Worm (Caenorhabditis elegans): Measurements from ENCODE around the gene rnp-9.

rnp-9 gene

DNA sequence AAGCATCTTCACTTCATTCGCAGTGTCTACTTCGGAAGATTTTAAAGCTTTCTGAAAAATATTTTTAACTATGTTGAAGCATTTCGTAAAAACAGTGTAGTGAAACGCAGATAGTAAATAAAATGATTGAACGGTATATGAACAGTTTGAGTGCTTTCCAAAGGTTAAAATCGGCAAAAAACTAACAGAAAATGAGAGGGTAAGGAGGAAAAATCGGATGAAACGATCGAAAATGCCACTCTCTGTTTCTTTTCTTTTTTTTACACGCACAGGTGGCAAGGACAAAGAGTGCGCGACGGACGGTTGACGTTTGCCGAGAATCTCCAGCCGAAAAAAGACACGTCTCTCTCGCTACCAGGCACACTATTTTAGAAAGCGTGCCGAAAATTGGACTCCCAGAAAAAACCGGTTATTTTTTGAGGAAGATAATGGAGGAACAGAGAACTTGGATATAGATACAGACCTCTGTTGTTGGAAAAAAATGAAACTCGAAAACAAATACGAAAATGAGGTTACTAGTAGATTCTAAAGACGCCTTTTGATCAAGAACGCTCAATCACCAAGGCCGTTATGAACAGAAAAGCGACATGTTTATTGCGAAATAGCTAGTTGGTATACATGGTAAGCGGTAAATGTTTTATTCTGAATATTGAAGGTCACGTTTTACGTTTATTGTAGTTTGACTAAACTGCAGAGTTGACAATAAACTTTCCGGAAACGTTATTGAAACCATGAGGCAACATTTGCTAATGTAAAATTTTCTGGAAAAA lies 27.4 kb downstream of the rnp-9 start, which contains the start of gene myrf-2:
Gene myrf-2 (minus strand): TSS at position 51 of the 770 bp plus-strand sequence.
- TF ChIP-seq pbrm-1 (GFP tag; IDR thresholded peaks at IDR 0.05) (no peak), lin-35 (GFP tag; optimal IDR thresholded peaks at IDR 0.05) (no peak), nfyb-1 (GFP tag; IDR thresholded peaks at IDR 0.05) (no peak), T26A5.8 (tag; optimal IDR thresholded peaks at IDR 0.05) (no peak), snpc-1.3 (tag; optimal IDR thresholded peaks at IDR 0.05; ENCODE audit: insufficient read depth) (no peak), ZK185.1 (tag; optimal IDR thresholded peaks at IDR 0.05; ENCODE audit: poor library complexity, severe bottlenecking) (no peak), cebp-1 (GFP tag; IDR thresholded peaks at IDR 0.05) (peak; percentile 43; the same call in 1 of the 2 replicates), cebp-1 (tag; optimal IDR thresholded peaks at IDR 0.05) (peak; percentile 88), somi-1 (GFP tag; optimal IDR thresholded peaks at IDR 0.05) (no peak), Y53G8AR.9 (GFP tag; conservative IDR thresholded peaks at IDR 0.05) (no peak)

DNA sequence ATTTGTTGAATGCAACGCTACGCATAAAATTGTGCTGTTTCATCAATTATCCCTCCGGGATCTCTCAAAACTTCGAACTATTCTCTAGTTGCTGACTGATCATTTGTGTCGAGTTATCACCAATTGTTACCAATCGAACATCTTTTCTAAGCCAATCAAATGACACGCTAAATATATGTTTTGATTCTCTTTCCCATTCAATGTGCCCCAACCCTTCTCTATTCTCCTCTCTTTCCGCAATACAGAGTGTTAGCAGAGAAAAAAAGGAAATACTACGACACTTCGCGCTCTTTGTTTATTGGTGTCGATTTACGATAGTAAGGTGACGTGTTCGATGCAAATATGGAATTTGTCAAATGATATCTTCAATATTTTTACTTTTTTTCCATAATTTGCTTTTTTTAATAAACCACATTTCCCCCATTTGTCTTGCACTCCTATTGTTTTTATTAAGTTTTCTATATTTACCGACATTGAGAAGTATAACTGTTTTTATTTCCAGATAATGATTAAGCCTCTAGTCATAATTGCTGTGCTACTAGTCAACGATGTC lies 30.2 kb downstream of the rnp-9 start, which contains the start of gene nucb-1:
Gene nucb-1 (plus strand): TSS at position 503 of the 553 bp plus-strand sequence.
- TF ChIP-seq atf-7 (tag; optimal IDR thresholded peaks at IDR 0.05): no peak
- TF ChIP-seq unc-130 (GFP tag; optimal IDR thresholded peaks at IDR 0.05): no peak
- peak; percentile 67 for TF ChIP-seq nhr-80 (tag; optimal IDR thresholded peaks at IDR 0.05)
- no peak for TF ChIP-seq dpff-1 (tag; optimal IDR thresholded peaks at IDR 0.05)
- no peak for TF ChIP-seq him-1 (tag; optimal IDR thresholded peaks at IDR 0.05)
- TF ChIP-seq mel-28 (tag; optimal IDR thresholded peaks at IDR 0.05; ENCODE audit: borderline replicate concordance): no peak
- no peak for TF ChIP-seq die-1 (tag; optimal IDR thresholded peaks at IDR 0.05)
- no peak for TF ChIP-seq F33H1.4 (GFP tag; IDR thresholded peaks at IDR 0.05)
- no peak for TF ChIP-seq nfya-2 (GFP tag; IDR thresholded peaks at IDR 0.05)
- TF ChIP-seq nfyb-1 (GFP tag; IDR thresholded peaks at IDR 0.05): no peak
- no peak for TF ChIP-seq B0261.1 (tag; optimal IDR thresholded peaks at IDR 0.05)
- TF ChIP-seq egl-18 (GFP tag; IDR thresholded peaks at IDR 0.05): no peak
- TF ChIP-seq F57A8.1 (GFP tag; optimal IDR thresholded peaks at IDR 0.05): no peak
- no peak for TF ChIP-seq tlf-1 (GFP tag; optimal IDR thresholded peaks at IDR 0.05)
- no peak for TF ChIP-seq rec-8 (tag; optimal IDR thresholded peaks at IDR 0.05)
- no peak for TF ChIP-seq hmg-20 (GFP tag; IDR thresholded peaks at IDR 0.05)
- no peak for TF ChIP-seq ztf-22 (GFP tag; optimal IDR thresholded peaks at IDR 0.05)
- TF ChIP-seq akir-1 (GFP tag; optimal IDR thresholded peaks at IDR 0.05): no peak
- no peak for TF ChIP-seq lin-35 (GFP tag; optimal IDR thresholded peaks at IDR 0.05)
- TF ChIP-seq ZK185.1 (tag; optimal IDR thresholded peaks at IDR 0.05; ENCODE audit: poor library complexity, severe bottlenecking): no peak
- TF ChIP-seq unc-62 (GFP tag; optimal IDR thresholded peaks at IDR 0.05): peak; percentile 17
- peak; percentile 94 for TF ChIP-seq attf-3 (GFP tag; conservative IDR thresholded peaks at IDR 0.05)
- TF ChIP-seq gei-17 (GFP tag; optimal IDR thresholded peaks at IDR 0.05): no peak
- TF ChIP-seq sea-2 (GFP tag; IDR thresholded peaks at IDR 0.05): no peak
- TF ChIP-seq cebp-1 (GFP tag; IDR thresholded peaks at IDR 0.05): no peak
- TF ChIP-seq cebp-1 (tag; optimal IDR thresholded peaks at IDR 0.05): peak; percentile 45
- peak; percentile 31 for TF ChIP-seq attf-5 (GFP tag; optimal IDR thresholded peaks at IDR 0.05)
- TF ChIP-seq let-526 (GFP tag; IDR thresholded peaks at IDR 0.05): no peak
- TF ChIP-seq let-607 (tag; optimal IDR thresholded peaks at IDR 0.05): peak; percentile 87 to 96
- TF ChIP-seq Y79H2A.3 (GFP tag; conservative IDR thresholded peaks at IDR 0.05): no peak
- no peak for TF ChIP-seq Y53F4B.3 (GFP tag; IDR thresholded peaks at IDR 0.05)
- TF ChIP-seq Y56A3A.18 (GFP tag; IDR thresholded peaks at IDR 0.05): no peak
- TF ChIP-seq lsl-1 (GFP tag; optimal IDR thresholded peaks at IDR 0.05): no peak
- TF ChIP-seq aptf-2 (GFP tag; conservative IDR thresholded peaks at IDR 0.05): no peak
- no peak for TF ChIP-seq ceh-58 (GFP tag; IDR thresholded peaks at IDR 0.05)
- TF ChIP-seq lin-40 (tag; optimal IDR thresholded peaks at IDR 0.05): peak; percentile 59
- TF ChIP-seq ccch-3 (GFP tag; optimal IDR thresholded peaks at IDR 0.05): no peak
- TF ChIP-seq B0336.3 (GFP tag; IDR thresholded peaks at IDR 0.05): no peak
- no peak for TF ChIP-seq egrh-3 (GFP tag; IDR thresholded peaks at IDR 0.05)
